Worm (Caenorhabditis elegans) whole organism, late embryonic: ENCODE data around the gene nhr-43.

ENCODE experiments used
- ceh-22 ChIP-seq: sonication (generic microtip); optimal IDR thresholded peaks from 2 replicates; lab custom pipeline; 2017; ENCODE audit warnings: missing biosample characterization, missing genetic modification characterization
- dmd-4 ChIP-seq: sonication (generic microtip); optimal IDR thresholded peaks from 2 replicates; lab custom pipeline; 2016; ENCODE audit warnings: borderline replicate concordance, missing genetic modification characterization, missing compliant biosample characterization
- eyg-1 ChIP-seq: sonication (generic microtip); optimal IDR thresholded peaks from 2 replicates; lab custom pipeline; 2016; ENCODE audit warnings: missing genotype, missing genetic modification characterization, missing compliant biosample characterization
- fkh-10 ChIP-seq: fragments of 150-350 bp; optimal IDR thresholded peaks from 2 replicates; lab custom pipeline; 2014; ENCODE audit warnings: missing biosample characterization, missing genetic modification reagents, missing genetic modification characterization
- hlh-30 ChIP-seq: sonication (generic microtip); optimal IDR thresholded peaks from 2 replicates; lab custom pipeline; 2017; ENCODE audit warnings: antibody characterized with exemption, missing genetic modification characterization, missing compliant biosample characterization; ENCODE audit not compliant: insufficient read depth
- hlh-6 ChIP-seq: sonication (generic microtip); optimal IDR thresholded peaks from 2 replicates; lab custom pipeline; 2016; ENCODE audit warnings: missing genotype, missing genetic modification characterization, missing compliant biosample characterization
- madf-2 ChIP-seq: sonication (generic microtip); optimal IDR thresholded peaks from 2 replicates; lab custom pipeline; 2017; ENCODE audit warnings: missing genetic modification characterization, missing compliant biosample characterization
- nfya-1 ChIP-seq: sonication (generic microtip); optimal IDR thresholded peaks from 2 replicates; lab custom pipeline; 2017; ENCODE audit warnings: missing genetic modification characterization, mild to moderate bottlenecking, missing compliant biosample characterization, antibody characterized with exemption, moderate library complexity
- pros-1 ChIP-seq: fragments of 150-350 bp; optimal IDR thresholded peaks from 2 replicates; lab custom pipeline; 2014; ENCODE audit warnings: missing biosample characterization, missing genetic modification reagents, missing genetic modification characterization
- rnt-1 ChIP-seq: sonication (generic microtip); optimal IDR thresholded peaks from 2 replicates; lab custom pipeline; 2016; ENCODE audit warnings: missing genetic modification characterization, missing compliant biosample characterization
- unc-3 ChIP-seq, 2 experiments: fragments of 200-800 bp in 1 of 2; sonication (Bioruptor generic) in 1 of 2; sonication (generic microtip) in 1 of 2; conservative IDR thresholded peaks in 1 of 2; optimal IDR thresholded peaks in 1 of 2; 2 replicates each; pipeline versions ENCODE4 v1.3.6 to Lab custom; 2016 to 2022; ENCODE audit warnings: missing compliant biosample characterization in 2 of 2, missing genetic modification characterization in 2 of 2, missing genetic modification reagents in 1 of 2
- unc-42 ChIP-seq: sonication (generic microtip); optimal IDR thresholded peaks from 2 replicates; lab custom pipeline; 2016; ENCODE audit warnings: missing genotype, missing genetic modification characterization, missing compliant biosample characterization

ce11 chrIV:11855900-11856660 lies 43.3 kb upstream of the nhr-43 start, which contains the start of gene ech-2:
- TF ChIP-seq dmd-4 (tag; lab: Kevin White, UChicago), result no peak
- no peak for TF ChIP-seq eyg-1 (tag; lab: Kevin White, UChicago)
- TF ChIP-seq pros-1 (tag; lab: Kevin White, UChicago), result no peak
- TF ChIP-seq unc-42 (tag; lab: Kevin White, UChicago), result no peak
- TF ChIP-seq unc-3 (GFP tag; conservative IDR thresholded peaks at IDR 0.05; lab: Robert Waterston, UW), result no peak
- no peak for TF ChIP-seq unc-3 (tag; optimal IDR thresholded peaks at IDR 0.05; lab: Kevin White, UChicago)
- TF ChIP-seq hlh-30 (tag; lab: Kevin White, UChicago), result no peak
- TF ChIP-seq nfya-1 (tag; lab: Kevin White, UChicago), result no peak
- TF ChIP-seq fkh-10, result no peak
- TF ChIP-seq rnt-1 (tag; lab: Kevin White, UChicago), result no peak
- no peak for TF ChIP-seq madf-2
- no peak for TF ChIP-seq ceh-22 (tag; lab: Kevin White, UChicago)
- TF ChIP-seq hlh-6 (tag; lab: Kevin White, UChicago), result no peak
